Worm (Caenorhabditis elegans): ENCODE results near the gene mmab-1.

ce11 chrIII:4906365-4906764 is 15.5 kb downstream of the mmab-1 start:
- TF ChIP-seq him-1 (tag; optimal IDR thresholded peaks at IDR 0.05) = no peak
- no peak for TF ChIP-seq W03F9.2 (tag; optimal IDR thresholded peaks at IDR 0.05)

Data from whole organism, L4/young adult.